Fruit fly (Drosophila melanogaster): ENCODE results near the gene red.

DNA sequence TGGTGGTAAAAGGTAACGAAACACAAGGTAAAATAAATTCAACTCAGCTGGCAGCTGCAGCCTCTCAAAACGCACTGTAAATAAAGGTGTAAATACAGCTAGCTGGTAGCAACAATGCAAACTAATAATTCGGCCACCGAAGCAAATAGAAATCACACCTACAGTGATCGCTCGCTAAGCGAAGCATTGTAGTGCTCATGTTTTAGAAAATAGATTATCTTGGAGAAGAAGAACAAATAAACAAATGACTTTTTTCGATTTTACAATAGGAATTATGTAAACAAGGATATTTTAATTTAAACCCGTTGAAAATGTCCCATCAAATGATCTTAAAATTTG, 4.5 kb upstream of the red start:
- TF ChIP-seq CTCF (optimal IDR thresholded peaks at IDR 0.05) (no peak), CG8478 (optimal IDR thresholded peaks at IDR 0.05) (no peak)

All from S2 (cell line).